Worm (Caenorhabditis elegans): ENCODE results near the gene cul-6.

DNA sequence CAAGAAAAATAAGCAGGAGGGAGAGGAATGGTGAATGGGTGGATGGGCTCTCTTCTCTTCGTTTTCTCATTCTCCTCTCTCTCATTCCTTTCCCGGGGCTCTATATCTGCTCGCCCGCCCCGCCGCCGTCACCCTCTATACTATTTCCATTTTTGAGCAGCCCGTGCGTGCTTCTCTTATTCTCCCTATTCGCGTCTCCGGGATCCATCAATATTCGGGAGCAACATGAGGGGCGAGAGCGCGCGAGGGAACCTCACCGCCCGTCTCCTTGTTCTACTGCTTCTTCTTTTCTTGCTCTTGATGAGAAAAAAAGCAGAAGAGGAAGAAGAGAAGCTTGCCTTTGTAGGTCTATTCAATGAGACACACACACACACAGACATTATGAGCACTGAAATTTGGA, 6.1 kb downstream of the cul-6 start:
- TF ChIP-seq unc-62 (GFP tag; optimal IDR thresholded peaks at IDR 0.05) (no peak), nhr-76 (tag; optimal IDR thresholded peaks at IDR 0.05) (no peak), aly-2 (tag; optimal IDR thresholded peaks at IDR 0.05) (no peak), unc-39 (tag; optimal IDR thresholded peaks at IDR 0.05) (no peak), nhr-28 (tag; optimal IDR thresholded peaks at IDR 0.05) (no peak), ceh-16 (tag; optimal IDR thresholded peaks at IDR 0.05) (no peak)

All from whole organism, L3 larva.